Fruit fly (Drosophila melanogaster) whole organism, pupa: ENCODE measurements around the gene kmr.

Source experiments
- CG10348 ChIP-seq: fragments of 200-800 bp; sonication (Bioruptor generic); IDR thresholded peaks from 2 replicates; pipeline ENCODE4 v1.3.6; 2022; ENCODE audit warnings: missing biosample characterization, missing genetic modification characterization
- CG12605 ChIP-seq: fragments of 200-800 bp; sonication (Bioruptor generic); IDR thresholded peaks from 2 replicates; pipeline ENCODE4 v1.3.6; 2022; ENCODE audit warnings: missing biosample characterization, missing genetic modification characterization
- CG13204 ChIP-seq: fragments of 200-800 bp; sonication (Bioruptor generic); optimal IDR thresholded peaks from 2 replicates; lab custom pipeline; 2018; ENCODE audit warnings: missing biosample characterization, mild to moderate bottlenecking, missing genetic modification characterization, moderate library complexity
- CG32121 ChIP-seq: fragments of 200-800 bp; sonication (Bioruptor generic); IDR thresholded peaks from 2 replicates; pipeline ENCODE4 v1.3.6; 2022; ENCODE audit warnings: missing biosample characterization, missing genetic modification characterization
- CG34367 ChIP-seq: fragments of 200-800 bp; sonication (Bioruptor generic); optimal IDR thresholded peaks from 2 replicates; lab custom pipeline; 2018; ENCODE audit warnings: missing biosample characterization, mild to moderate bottlenecking, missing genetic modification characterization
- CG8159 ChIP-seq: fragments of 200-800 bp; sonication (Bioruptor generic); optimal IDR thresholded peaks from 3 replicates; lab custom pipeline; 2018; ENCODE audit warnings: missing biosample characterization, mild to moderate bottlenecking, missing genetic modification characterization, moderate library complexity
- CG9948 ChIP-seq: fragments of 200-800 bp; sonication (Bioruptor generic); optimal IDR thresholded peaks from 2 replicates; lab custom pipeline; 2018; ENCODE audit warnings: missing biosample characterization, mild to moderate bottlenecking, missing genetic modification characterization, moderate library complexity
- D1 ChIP-seq: fragments of 200-800 bp; sonication (Bioruptor generic); optimal IDR thresholded peaks from 2 replicates; lab custom pipeline; 2018; ENCODE audit warnings: missing biosample characterization, mild to moderate bottlenecking, missing genetic modification characterization, moderate library complexity
- EcR ChIP-seq: fragments of 200-800 bp; sonication (Bioruptor generic); optimal IDR thresholded peaks from 3 replicates; lab custom pipeline; 2019; ENCODE audit warnings: missing biosample characterization, missing genetic modification characterization, mild to moderate bottlenecking, moderate library complexity, missing genetic modification reagents
- Pif1A ChIP-seq: fragments of 200-800 bp; sonication (Bioruptor generic); optimal IDR thresholded peaks from 3 replicates; lab custom pipeline; 2016; ENCODE audit warnings: missing biosample characterization, missing genetic modification characterization
- Snoo ChIP-seq: fragments of 200-800 bp; sonication (Bioruptor generic); optimal IDR thresholded peaks from 3 replicates; lab custom pipeline; 2017; ENCODE audit warnings: missing biosample characterization, mild to moderate bottlenecking, missing genetic modification characterization, inconsistent platforms
- fd96Ca ChIP-seq: fragments of 200-800 bp; sonication (Bioruptor generic); IDR thresholded peaks from 3 replicates; pipeline ENCODE4 v1.3.6; 2022; ENCODE audit warnings: missing biosample characterization, missing genetic modification characterization
- rn ChIP-seq: fragments of 200-800 bp; sonication (Bioruptor generic); IDR thresholded peaks from 2 replicates; pipeline ENCODE4 v1.3.6; 2022; ENCODE audit warnings: missing biosample characterization, missing genetic modification characterization

dm6 chr3R:13809261-13809660 lies 94.3 kb downstream of the kmr start:
- TF ChIP-seq CG12605 (GFP tag; lab: Robert Waterston, UW) (no peak), CG34367 (tag; lab: Kevin White, UChicago) (no peak), CG32121 (GFP tag; lab: Robert Waterston, UW) (no peak), rn (GFP tag; lab: Robert Waterston, UW) (no peak), CG9948 (tag; lab: Kevin White, UChicago) (no peak), EcR (GFP tag; lab: Kevin White, UChicago) (peak; percentile 51), fd96Ca (GFP tag; lab: Robert Waterston, UW) (no peak), CG8159 (tag; lab: Kevin White, UChicago) (no peak), CG10348 (GFP tag; lab: Robert Waterston, UW) (no peak), CG13204 (GFP tag; lab: Kevin White, UChicago) (no peak), Pif1A (GFP tag; lab: Kevin White, UChicago) (no peak), Snoo (tag; lab: Kevin White, UChicago) (no peak), D1 (no peak)
